Fruit fly (Drosophila melanogaster): Measurements from ENCODE around the gene Csk.

dm6 chr3R:11663441-11663840 lies 12.9 kb upstream of the Csk start:
- TF ChIP-seq Mio (GFP tag; optimal IDR thresholded peaks at IDR 0.05) (no peak), Abd-B (GFP tag; optimal IDR thresholded peaks at IDR 0.05) (no peak), pan (optimal IDR thresholded peaks at IDR 0.05) (no peak), brk (GFP tag; optimal IDR thresholded peaks at IDR 0.05) (no peak), psq (GFP tag; optimal IDR thresholded peaks at IDR 0.05) (no peak), lola (GFP tag; optimal IDR thresholded peaks at IDR 0.05) (no peak), foxo (GFP tag; optimal IDR thresholded peaks at IDR 0.05) (peak in 1 of 2 experiments; percentile 5), dl (GFP tag; optimal IDR thresholded peaks at IDR 0.05; ENCODE audit: insufficient read depth in 1 of 2, partially characterized antibody in 2 of 2) (no peak)
